Worm (Caenorhabditis elegans) whole organism, L1 larva: ENCODE data around the gene nphp-2.

ENCODE experiments used
- C16A3.4 ChIP-seq: fragments of 150-350 bp; optimal IDR thresholded peaks from 2 replicates; lab custom pipeline; 2014; ENCODE audit warnings: missing biosample characterization, missing genetic modification characterization
- aha-1 ChIP-seq: fragments of 150-350 bp; optimal IDR thresholded peaks from 2 replicates; lab custom pipeline; 2014; ENCODE audit warnings: missing biosample characterization, missing genetic modification characterization
- ama-1 ChIP-seq: fragments of 150-350 bp; optimal IDR thresholded peaks from 2 replicates; lab custom pipeline; 2014
- ceh-82 ChIP-seq, 3 experiments: fragments of 150-350 bp in 1 of 3; sonication (generic microtip) in 2 of 3; optimal IDR thresholded peaks; 2 replicates each; lab custom pipeline; 2014 to 2017; ENCODE audit warnings: missing biosample characterization in 3 of 3, missing genetic modification characterization in 3 of 3
- ces-1 ChIP-seq: fragments of 150-350 bp; optimal IDR thresholded peaks from 2 replicates; lab custom pipeline; 2014; ENCODE audit warnings: missing biosample characterization, missing genetic modification reagents, missing genetic modification characterization
- egl-27 ChIP-seq, 2 experiments: fragments of 150-350 bp in 1 of 2; sonication (generic microtip); optimal IDR thresholded peaks; 3 replicates each; lab custom pipeline; 2017 to 2018; ENCODE audit warnings: missing biosample characterization in 2 of 2, missing genetic modification characterization in 2 of 2, missing genetic modification reagents in 2 of 2
- fos-1 ChIP-seq: fragments of 150-350 bp; optimal IDR thresholded peaks from 2 replicates; lab custom pipeline; 2014; ENCODE audit warnings: missing biosample characterization, missing genetic modification characterization
- lsy-2 ChIP-seq, 2 experiments: fragments of 150-350 bp; optimal IDR thresholded peaks; 2 replicates each; lab custom pipeline; 2014; ENCODE audit warnings: missing biosample characterization in 2 of 2, missing genetic modification characterization in 2 of 2
- nhr-11 ChIP-seq: fragments of 150-350 bp; optimal IDR thresholded peaks from 2 replicates; lab custom pipeline; 2014; ENCODE audit warnings: missing biosample characterization, missing genetic modification characterization
- zag-1 ChIP-seq: fragments of 150-350 bp; optimal IDR thresholded peaks from 2 replicates; lab custom pipeline; 2014; ENCODE audit warnings: missing biosample characterization, missing genetic modification characterization

DNA sequence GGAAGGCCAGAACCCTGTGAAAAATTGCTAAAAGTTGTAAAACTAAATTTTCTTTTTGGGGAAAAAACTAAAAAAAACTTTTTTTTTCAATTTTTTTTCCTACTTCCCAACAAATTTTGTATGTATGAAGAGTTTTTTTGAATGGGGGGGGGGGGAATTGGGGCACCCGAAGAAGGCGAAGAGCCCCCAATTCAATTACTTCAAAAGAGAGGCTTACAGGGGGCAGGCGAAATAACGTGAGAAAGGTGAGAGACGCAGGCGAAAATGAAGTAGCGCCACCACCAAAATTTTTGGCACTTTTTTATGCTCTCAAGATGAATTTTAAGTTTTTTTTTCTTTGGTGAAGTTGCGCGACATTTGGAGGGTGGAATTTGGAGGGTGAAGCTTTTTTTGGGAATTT, 32.6 kb upstream of the nphp-2 start:
- no peak for TF ChIP-seq ces-1 (GFP tag; lab: Kevin White, UChicago)
- no peak for TF ChIP-seq lsy-2 (tag; optimal IDR thresholded peaks at IDR 0.05; lab: Kevin White, UChicago)
- TF ChIP-seq zag-1 = no peak
- no peak for TF ChIP-seq nhr-11 (tag; lab: Kevin White, UChicago)
- no peak for TF ChIP-seq C16A3.4 (tag; lab: Kevin White, UChicago)
- no peak for TF ChIP-seq ceh-82 (tag; optimal IDR thresholded peaks at IDR 0.05; lab: Kevin White, UChicago)
- no peak for TF ChIP-seq aha-1 (tag; lab: Kevin White, UChicago)
- TF ChIP-seq ama-1 (lab: Kevin White, UChicago) = no peak
- no peak for TF ChIP-seq egl-27 (tag; optimal IDR thresholded peaks at IDR 0.05; lab: Kevin White, UChicago)
- no peak for TF ChIP-seq fos-1 (tag; lab: Kevin White, UChicago)
